Worm (Caenorhabditis elegans) whole organism, late embryonic: Measurements from ENCODE around the gene C02H6.3.

Experiments used
- C08G9.2 ChIP-seq: sonication (generic microtip); optimal IDR thresholded peaks from 2 replicates; lab custom pipeline; 2016; ENCODE audit warnings: mild to moderate bottlenecking, missing genetic modification characterization, moderate library complexity, missing compliant biosample characterization
- T23F11.4 ChIP-seq: fragments of 200-800 bp; sonication (Bioruptor generic); optimal IDR thresholded peaks from 2 replicates; lab custom pipeline; 2018; ENCODE audit warnings: mild to moderate bottlenecking, missing genetic modification characterization, missing compliant biosample characterization
- ahr-1 ChIP-seq: sonication (generic microtip); optimal IDR thresholded peaks from 2 replicates; lab custom pipeline; 2016; ENCODE audit warnings: missing genetic modification characterization, missing compliant biosample characterization
- ceh-22 ChIP-seq: sonication (generic microtip); optimal IDR thresholded peaks from 2 replicates; lab custom pipeline; 2017; ENCODE audit warnings: missing biosample characterization, missing genetic modification characterization
- ets-4 ChIP-seq: sonication (generic microtip); optimal IDR thresholded peaks from 2 replicates; lab custom pipeline; 2016; ENCODE audit warnings: missing genetic modification characterization, missing compliant biosample characterization
- eyg-1 ChIP-seq: sonication (generic microtip); optimal IDR thresholded peaks from 2 replicates; lab custom pipeline; 2016; ENCODE audit warnings: missing genotype, missing genetic modification characterization, missing compliant biosample characterization
- fkh-10 ChIP-seq: fragments of 150-350 bp; optimal IDR thresholded peaks from 2 replicates; lab custom pipeline; 2014; ENCODE audit warnings: missing biosample characterization, missing genetic modification reagents, missing genetic modification characterization
- hlh-13 ChIP-seq: fragments of 200-800 bp; sonication (Bioruptor generic); optimal IDR thresholded peaks from 2 replicates; lab custom pipeline; 2018; ENCODE audit warnings: mild to moderate bottlenecking, missing genetic modification characterization, missing compliant biosample characterization
- hlh-15 ChIP-seq: sonication (generic microtip); optimal IDR thresholded peaks from 2 replicates; lab custom pipeline; 2016; ENCODE audit warnings: missing genetic modification characterization, missing compliant biosample characterization
- hlh-8 ChIP-seq: sonication (generic microtip); optimal IDR thresholded peaks from 2 replicates; lab custom pipeline; 2016; ENCODE audit warnings: missing genotype, missing genetic modification characterization, missing compliant biosample characterization
- pag-3 ChIP-seq: sonication (generic microtip); optimal IDR thresholded peaks from 2 replicates; lab custom pipeline; 2016; ENCODE audit warnings: missing compliant biosample characterization, missing genetic modification characterization, borderline replicate concordance
- pha-4 ChIP-seq: fragments of 150-350 bp; optimal IDR thresholded peaks from 2 replicates; lab custom pipeline; 2018; ENCODE audit warnings: missing biosample characterization, missing genetic modification reagents, missing genetic modification characterization
- ttx-3 ChIP-seq: sonication (generic microtip); optimal IDR thresholded peaks from 2 replicates; lab custom pipeline; 2016; ENCODE audit warnings: missing genetic modification reagents, missing genetic modification characterization, missing compliant biosample characterization

ce11 chrV:7386052-7386573 lies 1.5 kb downstream of the C02H6.3 start, which contains the start of gene srp-6:
- TF ChIP-seq hlh-8 (tag; lab: Kevin White, UChicago) = no peak
- no peak for TF ChIP-seq fkh-10 (GFP tag; lab: Kevin White, UChicago)
- TF ChIP-seq C08G9.2 (tag; lab: Kevin White, UChicago) = no peak
- TF ChIP-seq ttx-3 (tag; lab: Kevin White, UChicago) = no peak
- no peak for TF ChIP-seq hlh-13 (GFP tag; lab: Kevin White, UChicago)
- TF ChIP-seq ahr-1 = no peak
- no peak for TF ChIP-seq pha-4 (tag; lab: Kevin White, UChicago)
- no peak for TF ChIP-seq ceh-22 (tag; lab: Kevin White, UChicago)
- TF ChIP-seq pag-3 (tag; lab: Kevin White, UChicago) = no peak
- TF ChIP-seq T23F11.4 = no peak
- TF ChIP-seq hlh-15 (tag; lab: Kevin White, UChicago) = no peak
- no peak for TF ChIP-seq eyg-1 (tag; lab: Kevin White, UChicago)
- TF ChIP-seq ets-4 (tag; lab: Kevin White, UChicago) = no peak
